Worm (Caenorhabditis elegans): ENCODE measurements around the gene bus-4.

DNA sequence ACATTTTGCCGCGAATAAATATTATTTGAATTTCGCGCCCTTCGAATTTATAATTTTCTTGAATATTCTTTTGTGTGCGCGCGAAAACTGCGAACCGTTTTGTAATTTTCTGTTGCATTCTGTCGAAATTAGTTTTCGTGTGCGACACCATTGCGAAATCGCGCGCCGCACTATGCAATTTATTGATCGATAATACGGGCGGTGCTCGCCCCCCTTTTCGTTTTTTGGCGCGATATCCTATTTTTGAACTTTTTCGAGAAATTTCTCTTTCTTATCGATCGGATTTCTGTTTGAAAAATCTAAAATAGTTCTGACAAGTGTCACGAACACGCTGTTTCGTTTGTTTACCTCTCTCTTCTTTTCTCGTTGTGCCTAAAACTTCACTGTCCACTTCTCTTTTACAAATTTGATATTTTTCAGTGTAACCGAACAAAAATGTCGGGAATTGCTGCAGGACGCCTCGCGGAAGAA, 37.4 kb upstream of the bus-4 start, which contains the start of gene ubc-9:
- peak; percentile 34 for TF ChIP-seq lin-13 (tag; optimal IDR thresholded peaks at IDR 0.05)
- TF ChIP-seq zip-8 (tag; optimal IDR thresholded peaks at IDR 0.05) = no peak
- peak; percentile 57 for TF ChIP-seq lsy-2 (tag; optimal IDR thresholded peaks at IDR 0.05)
- no peak for TF ChIP-seq blmp-1 (tag; optimal IDR thresholded peaks at IDR 0.05)
- no peak for TF ChIP-seq elt-3 (tag; optimal IDR thresholded peaks at IDR 0.05)
- TF ChIP-seq nhr-12 (tag; optimal IDR thresholded peaks at IDR 0.05) = no peak
- no peak for TF ChIP-seq nhr-76 (tag; optimal IDR thresholded peaks at IDR 0.05)
- no peak for TF ChIP-seq ceh-83 (GFP tag; optimal IDR thresholded peaks at IDR 0.05)
- TF ChIP-seq nhr-28 (tag; optimal IDR thresholded peaks at IDR 0.05) = no peak
- TF ChIP-seq ces-1 (GFP tag; optimal IDR thresholded peaks at IDR 0.05) = peak; percentile 65
- TF ChIP-seq nhr-237 (tag; optimal IDR thresholded peaks at IDR 0.05) = peak; percentile 40
- TF ChIP-seq mep-1 (tag; optimal IDR thresholded peaks at IDR 0.05) = peak; percentile 78
